Fruit fly (Drosophila melanogaster): ENCODE results near the gene Ir100a.

Ir100a gene

DNA sequence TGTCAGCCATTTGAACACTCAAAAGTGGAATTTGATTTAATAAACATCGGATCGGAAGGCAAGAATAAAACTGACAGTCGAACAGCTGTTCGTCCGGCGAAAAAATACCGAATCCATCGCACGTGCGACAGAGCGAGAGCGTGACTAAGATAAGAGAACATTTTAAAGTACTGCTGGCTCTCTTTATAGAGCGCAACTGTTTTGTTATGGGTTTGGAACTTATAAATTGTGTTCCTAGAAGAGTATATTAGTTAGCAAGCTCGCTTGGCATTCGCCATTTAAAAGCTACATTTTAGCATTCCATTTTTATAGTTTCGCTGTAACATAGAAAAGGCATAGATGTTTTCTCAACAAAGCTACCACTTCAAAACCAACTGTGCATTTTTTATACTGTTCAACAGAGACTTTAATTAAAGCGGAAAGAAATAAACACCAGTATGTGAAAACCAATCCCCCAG lies 9.3 kb downstream of the Ir100a start, which contains the start of gene Rift (continued):
- TF ChIP-seq CG2129 (GFP tag; IDR thresholded peaks at IDR 0.05; ENCODE audit: partially characterized antibody) (no peak), otp (GFP tag; IDR thresholded peaks at IDR 0.05) (no peak), CG3163 (GFP tag; optimal IDR thresholded peaks at IDR 0.05) (peak; percentile 96), CG32772 (GFP tag; IDR thresholded peaks at IDR 0.05) (no peak), CG10366 (GFP tag; IDR thresholded peaks at IDR 0.05) (no peak), dpn (GFP tag; optimal IDR thresholded peaks at IDR 0.05) (peak in 1 of 2 experiments; percentile 13), CG14710 (tag; optimal IDR thresholded peaks at IDR 0.05) (peak; percentile 9), CG16863 (GFP tag; optimal IDR thresholded peaks at IDR 0.05) (no peak), CG10462 (GFP tag; optimal IDR thresholded peaks at IDR 0.05) (no peak), Sry-δ (GFP tag; optimal IDR thresholded peaks at IDR 0.05) (no peak), CG7928 (GFP tag; optimal IDR thresholded peaks at IDR 0.05) (no peak), kah (GFP tag; optimal IDR thresholded peaks at IDR 0.05) (no peak), Scr (GFP tag; IDR thresholded peaks at IDR 0.05; ENCODE audit: partially characterized antibody) (no peak), PHDP (tag; optimal IDR thresholded peaks at IDR 0.05) (no peak), CG14441 (GFP tag; IDR thresholded peaks at IDR 0.05) (peak; percentile 30; the same call in 1 of the 2 replicates), sim (GFP tag; IDR thresholded peaks at IDR 0.05) (no peak), Fer2 (tag; optimal IDR thresholded peaks at IDR 0.05) (no peak), CG4730 (GFP tag; IDR thresholded peaks at IDR 0.05) (no peak), onecut (GFP tag; IDR thresholded peaks at IDR 0.05) (peak; percentile 6; the same call in 1 of the 2 replicates), hth (optimal IDR thresholded peaks at IDR 0.05) (no peak), CG2120 (GFP tag; optimal IDR thresholded peaks at IDR 0.05) (peak; percentile 54), CG5180 (GFP tag; optimal IDR thresholded peaks at IDR 0.05) (no peak), wor (GFP tag; IDR thresholded peaks at IDR 0.05) (no peak), CG9797 (GFP tag; optimal IDR thresholded peaks at IDR 0.05) (no peak), CG4404 (GFP tag; IDR thresholded peaks at IDR 0.05) (no peak), Max (GFP tag; optimal IDR thresholded peaks at IDR 0.05) (no peak), Bgb (GFP tag; IDR thresholded peaks at IDR 0.05; ENCODE audit: partially characterized antibody) (no peak), tll (GFP tag; optimal IDR thresholded peaks at IDR 0.05) (no peak), CG2875 (GFP tag; optimal IDR thresholded peaks at IDR 0.05) (no peak), mirr (GFP tag; optimal IDR thresholded peaks at IDR 0.05) (peak; percentile 26), Bdp1 (GFP tag; optimal IDR thresholded peaks at IDR 0.05) (no peak), GATAe (GFP tag; conservative IDR thresholded peaks at IDR 0.05) (no peak), Xbp1 (GFP tag; optimal IDR thresholded peaks at IDR 0.05) (no peak), Asciz (GFP tag; optimal IDR thresholded peaks at IDR 0.05) (peak; percentile 41), Sox100B (GFP tag; optimal IDR thresholded peaks at IDR 0.05) (no peak), CG9437 (GFP tag; optimal IDR thresholded peaks at IDR 0.05) (no peak), CG17568 (GFP tag; optimal IDR thresholded peaks at IDR 0.05) (peak; percentile 33), CHES-1-like (GFP tag; optimal IDR thresholded peaks at IDR 0.05) (peak; percentile 8), CG12071 (GFP tag; optimal IDR thresholded peaks at IDR 0.05) (no peak), CG6254 (GFP tag; optimal IDR thresholded peaks at IDR 0.05) (no peak), chinmo (GFP tag; IDR thresholded peaks at IDR 0.05; ENCODE audit: partially characterized antibody) (peak; percentile 60; the same call in 1 of the 4 replicates), CG2199 (GFP tag; IDR thresholded peaks at IDR 0.05) (0 out of 3 replicates have a peak, but pooled peaks have one; percentile 27), ind (GFP tag; optimal IDR thresholded peaks at IDR 0.05) (peak; percentile 6), Usf (GFP tag; optimal IDR thresholded peaks at IDR 0.05) (no peak), ems (GFP tag; optimal IDR thresholded peaks at IDR 0.05) (no peak), Myb (GFP tag; optimal IDR thresholded peaks at IDR 0.05) (no peak), CG16813 (GFP tag; IDR thresholded peaks at IDR 0.05; ENCODE audit: partially characterized antibody) (no peak), tna (GFP tag; IDR thresholded peaks at IDR 0.05; ENCODE audit: partially characterized antibody) (no peak), CG4282 (GFP tag; optimal IDR thresholded peaks at IDR 0.05) (no peak), CG11247 (GFP tag; IDR thresholded peaks at IDR 0.05) (no peak), usp (GFP tag; optimal IDR thresholded peaks at IDR 0.05) (no peak)

Measured in whole organism, embryonic.